Worm (Caenorhabditis elegans) whole organism, late embryonic: ENCODE results near the gene K07E1.1.

ENCODE experiments used
- C08G9.2 ChIP-seq: sonication (generic microtip); optimal IDR thresholded peaks from 2 replicates; lab custom pipeline; 2016; ENCODE audit warnings: mild to moderate bottlenecking, missing genetic modification characterization, moderate library complexity, missing compliant biosample characterization
- ama-1 ChIP-seq: fragments of 150-350 bp; optimal IDR thresholded peaks from 2 replicates; lab custom pipeline; 2014
- ceh-14 ChIP-seq: sonication (generic microtip); optimal IDR thresholded peaks from 2 replicates; lab custom pipeline; 2016; ENCODE audit warnings: missing genotype, missing genetic modification characterization, missing compliant biosample characterization
- ceh-18 ChIP-seq: sonication (generic microtip); optimal IDR thresholded peaks from 2 replicates; lab custom pipeline; 2016; ENCODE audit warnings: missing genetic modification characterization, missing compliant biosample characterization
- che-1 ChIP-seq: sonication (generic microtip); optimal IDR thresholded peaks from 2 replicates; lab custom pipeline; 2016; ENCODE audit warnings: mild to moderate bottlenecking, missing genetic modification characterization, missing compliant biosample characterization
- elt-4 ChIP-seq: sonication (generic microtip); optimal IDR thresholded peaks from 2 replicates; lab custom pipeline; 2016; ENCODE audit warnings: missing genetic modification characterization, missing compliant biosample characterization
- nhr-11 ChIP-seq: fragments of 150-350 bp; optimal IDR thresholded peaks from 2 replicates; lab custom pipeline; 2014; ENCODE audit warnings: missing biosample characterization, missing genetic modification characterization
- pax-1 ChIP-seq: fragments of 150-350 bp; optimal IDR thresholded peaks from 2 replicates; lab custom pipeline; 2014; ENCODE audit warnings: missing biosample characterization, missing genetic modification characterization
- tbx-2 ChIP-seq: sonication (generic microtip); optimal IDR thresholded peaks from 2 replicates; lab custom pipeline; 2016; ENCODE audit warnings: missing genetic modification characterization, missing compliant biosample characterization
- tbx-7 ChIP-seq: sonication (generic microtip); optimal IDR thresholded peaks from 2 replicates; lab custom pipeline; 2016; ENCODE audit warnings: missing genotype, missing genetic modification characterization, missing compliant biosample characterization

DNA sequence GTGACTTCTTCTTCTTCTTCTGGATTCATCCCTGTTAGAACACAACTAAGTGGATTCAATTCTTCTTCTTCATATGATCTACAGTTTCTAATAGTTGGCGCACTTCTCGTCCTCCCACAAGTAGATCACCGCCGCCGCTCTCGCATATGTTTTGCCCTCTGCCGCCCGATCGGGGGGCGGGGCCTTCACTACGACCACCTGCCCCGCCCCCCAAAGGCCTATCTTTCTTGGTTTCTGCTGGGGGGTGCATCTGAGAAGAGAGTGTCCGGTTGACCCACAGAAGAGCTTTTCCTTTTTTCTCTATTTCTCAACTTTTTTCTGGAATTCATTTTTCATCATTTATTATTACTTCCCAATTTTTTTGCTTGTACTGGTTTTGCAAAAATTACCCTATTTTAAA lies 20.2 kb downstream of the K07E1.1 start:
- TF ChIP-seq ceh-18 (tag; lab: Kevin White, UChicago) (no peak), nhr-11 (tag; lab: Kevin White, UChicago) (no peak), ceh-14 (no peak), C08G9.2 (tag; lab: Kevin White, UChicago) (peak; percentile 2), ama-1 (lab: Kevin White, UChicago) (no peak), elt-4 (no peak), pax-1 (tag; lab: Kevin White, UChicago) (no peak), che-1 (tag; lab: Kevin White, UChicago) (no peak), tbx-7 (tag; lab: Kevin White, UChicago) (no peak), tbx-2 (peak; percentile 11)
